Worm (Caenorhabditis elegans): ENCODE results near the gene R09A8.1.

Gene R09A8.1

ce11 chrX:12629257-12629656, 15.7 kb downstream of the R09A8.1 start (continued):
- TF ChIP-seq egl-44 (GFP tag; IDR thresholded peaks at IDR 0.05) = no peak
- peak; percentile 54 for TF ChIP-seq ceh-27 (GFP tag; optimal IDR thresholded peaks at IDR 0.05)
- TF ChIP-seq lsl-1 (GFP tag; optimal IDR thresholded peaks at IDR 0.05) = no peak
- no peak for TF ChIP-seq nhr-120 (GFP tag; IDR thresholded peaks at IDR 0.05)
- TF ChIP-seq ztf-28 (GFP tag; IDR thresholded peaks at IDR 0.05) = no peak
- TF ChIP-seq mcd-1 (GFP tag; IDR thresholded peaks at IDR 0.05) = 0 out of 2 replicates have a peak, but pooled peaks have one; percentile 26
- TF ChIP-seq egl-18 (GFP tag; IDR thresholded peaks at IDR 0.05) = no peak
- no peak for TF ChIP-seq Y67H2A.10 (GFP tag; conservative IDR thresholded peaks at IDR 0.05)
- no peak for TF ChIP-seq repo-1 (tag; optimal IDR thresholded peaks at IDR 0.05)
- TF ChIP-seq ekl-4 (GFP tag; IDR thresholded peaks at IDR 0.05) = no peak
- TF ChIP-seq B0336.3 (GFP tag; IDR thresholded peaks at IDR 0.05) = no peak
- no peak for TF ChIP-seq hsf-1 (GFP tag; IDR thresholded peaks at IDR 0.05)
- no peak for TF ChIP-seq aptf-2 (GFP tag; conservative IDR thresholded peaks at IDR 0.05)
- TF ChIP-seq snpc-1.1 (tag; optimal IDR thresholded peaks at IDR 0.05; ENCODE audit: insufficient read depth) = no peak
- no peak for TF ChIP-seq ceh-58 (GFP tag; IDR thresholded peaks at IDR 0.05)
- TF ChIP-seq ama-1 (optimal IDR thresholded peaks at IDR 0.05) = no peak
- TF ChIP-seq ama-1 (GFP tag; optimal IDR thresholded peaks at IDR 0.05) = no peak
- TF ChIP-seq ceh-40 (GFP tag; IDR thresholded peaks at IDR 0.05) = no peak
- TF ChIP-seq ztf-26 (tag; optimal IDR thresholded peaks at IDR 0.05) = no peak
- TF ChIP-seq F37B4.10 (GFP tag; IDR thresholded peaks at IDR 0.05) = no peak
- TF ChIP-seq snpc-1.3 (tag; optimal IDR thresholded peaks at IDR 0.05; ENCODE audit: insufficient read depth) = no peak
- no peak for TF ChIP-seq T26A5.8 (tag; optimal IDR thresholded peaks at IDR 0.05)
- no peak for TF ChIP-seq F49E8.2 (tag; optimal IDR thresholded peaks at IDR 0.05; ENCODE audit: insufficient read depth)
- TF ChIP-seq sptf-2 (GFP tag; optimal IDR thresholded peaks at IDR 0.05) = no peak
- TF ChIP-seq lin-54 (GFP tag; optimal IDR thresholded peaks at IDR 0.05) = no peak
- TF ChIP-seq hmg-20 (GFP tag; IDR thresholded peaks at IDR 0.05) = no peak
- TF ChIP-seq ceh-100 (GFP tag; IDR thresholded peaks at IDR 0.05) = no peak
- TF ChIP-seq tbp1 (GFP tag; optimal IDR thresholded peaks at IDR 0.05) = no peak
- TF ChIP-seq egrh-3 (GFP tag; IDR thresholded peaks at IDR 0.05) = no peak
- TF ChIP-seq mes-4 (tag; optimal IDR thresholded peaks at IDR 0.05) = no peak
- TF ChIP-seq mel-28 (tag; optimal IDR thresholded peaks at IDR 0.05; ENCODE audit: borderline replicate concordance) = no peak
- TF ChIP-seq nhr-179 (tag; optimal IDR thresholded peaks at IDR 0.05) = no peak
- TF ChIP-seq nhr-90 (tag; optimal IDR thresholded peaks at IDR 0.05) = no peak
- no peak for TF ChIP-seq ceh-91 (GFP tag; IDR thresholded peaks at IDR 0.05)
- TF ChIP-seq xnd-1 (tag; optimal IDR thresholded peaks at IDR 0.05) = no peak
- no peak for TF ChIP-seq lin-35 (GFP tag; optimal IDR thresholded peaks at IDR 0.05)
- TF ChIP-seq ztf-6 (GFP tag; IDR thresholded peaks at IDR 0.05) = no peak
- TF ChIP-seq K12H6.12 (tag; optimal IDR thresholded peaks at IDR 0.05) = no peak
- no peak for TF ChIP-seq Y53F4B.3 (GFP tag; IDR thresholded peaks at IDR 0.05)
- TF ChIP-seq sdz-38 (tag; optimal IDR thresholded peaks at IDR 0.05) = no peak
- TF ChIP-seq pbrm-1 (GFP tag; IDR thresholded peaks at IDR 0.05) = no peak
- no peak for TF ChIP-seq let-526 (GFP tag; IDR thresholded peaks at IDR 0.05)
- TF ChIP-seq hlh-12 (tag; optimal IDR thresholded peaks at IDR 0.05) = no peak
- no peak for TF ChIP-seq somi-1 (GFP tag; optimal IDR thresholded peaks at IDR 0.05)
- no peak for TF ChIP-seq Y79H2A.3 (GFP tag; conservative IDR thresholded peaks at IDR 0.05)
